Worm (Caenorhabditis elegans) whole organism, young adult: ENCODE results near the gene srw-87.

Experiments used
- B0019.2 ChIP-seq: fragments of 200-800 bp; sonication (Bioruptor generic); conservative IDR thresholded peaks from 2 replicates; pipeline ENCODE4 v1.3.6; 2022; ENCODE audit warnings: missing genetic modification reagents, missing genetic modification characterization, missing compliant biosample characterization
- F23B12.7 ChIP-seq: sonication (generic microtip); optimal IDR thresholded peaks from 2 replicates; lab custom pipeline; 2017; ENCODE audit warnings: missing genetic modification characterization, mild to moderate bottlenecking, missing compliant biosample characterization, antibody characterized with exemption, moderate library complexity; ENCODE audit not compliant: insufficient read depth
- F33H1.4 ChIP-seq: fragments of 200-800 bp; sonication (Bioruptor generic); IDR thresholded peaks from 2 replicates; pipeline ENCODE4 v1.3.6; 2022; ENCODE audit warnings: missing genetic modification reagents, missing genetic modification characterization, missing compliant biosample characterization
- F55B11.4 ChIP-seq: sonication (generic microtip); optimal IDR thresholded peaks from 2 replicates; lab custom pipeline; 2016; ENCODE audit warnings: missing compliant biosample characterization, missing genetic modification characterization, borderline replicate concordance; ENCODE audit not compliant: insufficient read depth
- F57A8.1 ChIP-seq: fragments of 200-800 bp; sonication (Bioruptor generic); optimal IDR thresholded peaks from 2 replicates; lab custom pipeline; 2018; ENCODE audit warnings: mild to moderate bottlenecking, missing genetic modification characterization, moderate library complexity, missing compliant biosample characterization
- K12H6.12 ChIP-seq: fragments of 200-800 bp; sonication (Bioruptor generic); optimal IDR thresholded peaks from 2 replicates; lab custom pipeline; 2018; ENCODE audit warnings: mild to moderate bottlenecking, missing genetic modification characterization, missing compliant biosample characterization
- Y53G8AR.9 ChIP-seq: fragments of 200-800 bp; sonication (Bioruptor generic); conservative IDR thresholded peaks from 2 replicates; pipeline ENCODE4 v1.3.6; 2022; ENCODE audit warnings: missing genetic modification reagents, missing genetic modification characterization, missing compliant biosample characterization
- Y56A3A.18 ChIP-seq: fragments of 200-800 bp; sonication (Bioruptor generic); IDR thresholded peaks from 2 replicates; pipeline ENCODE4 v1.3.6; 2022; ENCODE audit warnings: missing genetic modification reagents, missing genetic modification characterization, missing compliant biosample characterization
- ama-1 ChIP-seq, 3 experiments: fragments of 150-350 bp in 1 of 3; sonication (generic microtip) in 2 of 3; optimal IDR thresholded peaks; 2 replicates each; lab custom pipeline; 2014 to 2018; ENCODE audit warnings: missing biosample characterization in 2 of 3, missing genetic modification characterization in 2 of 3, missing genetic modification reagents in 2 of 3
- aptf-3 ChIP-seq: fragments of 200-800 bp; sonication (Bioruptor generic); IDR thresholded peaks from 2 replicates; pipeline ENCODE4 v1.3.6; 2022; ENCODE audit warnings: missing genetic modification characterization, missing compliant biosample characterization
- atf-7 ChIP-seq: sonication (generic microtip); optimal IDR thresholded peaks from 2 replicates; lab custom pipeline; 2017; ENCODE audit warnings: mild to moderate bottlenecking, missing genetic modification characterization, missing compliant biosample characterization
- attf-3 ChIP-seq: fragments of 200-800 bp; sonication (Bioruptor generic); conservative IDR thresholded peaks from 2 replicates; pipeline ENCODE4 v1.3.6; 2022; ENCODE audit warnings: missing genetic modification reagents, missing genetic modification characterization, missing compliant biosample characterization
- bed-2 ChIP-seq: fragments of 200-800 bp; sonication (Bioruptor generic); IDR thresholded peaks from 2 replicates; pipeline ENCODE4 v1.3.6; 2022; ENCODE audit warnings: missing genetic modification reagents, missing genetic modification characterization, missing compliant biosample characterization
- cebp-1 ChIP-seq, 2 experiments: fragments of 200-800 bp in 1 of 2; sonication (Bioruptor generic) in 1 of 2; sonication (generic microtip) in 1 of 2; IDR thresholded peaks in 1 of 2; optimal IDR thresholded peaks in 1 of 2; 2 replicates each; pipeline versions ENCODE4 v1.3.6 to Lab custom; 2017 to 2022; ENCODE audit warnings: missing compliant biosample characterization in 2 of 2, missing genetic modification characterization in 2 of 2, mild to moderate bottlenecking in 1 of 2, missing genetic modification reagents in 1 of 2, moderate library complexity in 1 of 2
- ceh-27 ChIP-seq: fragments of 200-800 bp; sonication (Bioruptor generic); optimal IDR thresholded peaks from 2 replicates; lab custom pipeline; 2018; ENCODE audit warnings: mild to moderate bottlenecking, missing genetic modification characterization, moderate library complexity, missing compliant biosample characterization
- die-1 ChIP-seq: sonication (generic microtip); optimal IDR thresholded peaks from 2 replicates; lab custom pipeline; 2016; ENCODE audit warnings: missing genotype, mild to moderate bottlenecking, missing genetic modification characterization, missing compliant biosample characterization
- dpff-1 ChIP-seq: sonication (generic microtip); optimal IDR thresholded peaks from 2 replicates; lab custom pipeline; 2017; ENCODE audit warnings: mild to moderate bottlenecking, missing genetic modification characterization, missing compliant biosample characterization
- efl-1 ChIP-seq: fragments of 150-350 bp; optimal IDR thresholded peaks from 2 replicates; lab custom pipeline; 2014; ENCODE audit warnings: missing biosample characterization, missing genetic modification reagents, missing genetic modification characterization
- egl-44 ChIP-seq: fragments of 200-800 bp; sonication (Bioruptor generic); IDR thresholded peaks from 2 replicates; pipeline ENCODE4 v1.3.6; 2022; ENCODE audit warnings: missing genetic modification reagents, missing genetic modification characterization, missing compliant biosample characterization
- him-1 ChIP-seq: sonication (generic microtip); optimal IDR thresholded peaks from 2 replicates; lab custom pipeline; 2016; ENCODE audit warnings: missing genotype, missing genetic modification reagents, missing genetic modification characterization, missing compliant biosample characterization
- hlh-12 ChIP-seq: sonication (generic microtip); optimal IDR thresholded peaks from 2 replicates; lab custom pipeline; 2016; ENCODE audit warnings: missing genetic modification characterization, missing compliant biosample characterization
- hmg-1.2 ChIP-seq: fragments of 200-800 bp; sonication (Bioruptor generic); IDR thresholded peaks from 2 replicates; pipeline ENCODE4 v1.3.6; 2022; ENCODE audit warnings: missing genetic modification reagents, missing genetic modification characterization, missing compliant biosample characterization
- lin-54 ChIP-seq: fragments of 200-800 bp; sonication (Bioruptor generic); optimal IDR thresholded peaks from 2 replicates; lab custom pipeline; 2018; ENCODE audit warnings: mild to moderate bottlenecking, missing genetic modification characterization, missing compliant biosample characterization
- lir-1 ChIP-seq: fragments of 200-800 bp; sonication (Bioruptor generic); conservative IDR thresholded peaks from 2 replicates; pipeline ENCODE4 v1.3.6; 2022; ENCODE audit warnings: missing genetic modification reagents, missing genetic modification characterization, missing compliant biosample characterization
- lsy-27 ChIP-seq: sonication (generic microtip); optimal IDR thresholded peaks from 2 replicates; lab custom pipeline; 2017; ENCODE audit warnings: missing genetic modification characterization, mild to moderate bottlenecking, missing compliant biosample characterization, antibody characterized with exemption, missing genotype, borderline replicate concordance; ENCODE audit not compliant: insufficient read depth
- madf-10 ChIP-seq: sonication (generic microtip); optimal IDR thresholded peaks from 2 replicates; lab custom pipeline; 2016; ENCODE audit warnings: mild to moderate bottlenecking, missing genetic modification characterization, missing compliant biosample characterization
- madf-3 ChIP-seq: fragments of 200-800 bp; sonication (Bioruptor generic); IDR thresholded peaks from 2 replicates; pipeline ENCODE4 v1.3.6; 2022; ENCODE audit warnings: missing genetic modification reagents, missing genetic modification characterization, missing compliant biosample characterization
- madf-8 ChIP-seq: fragments of 200-800 bp; sonication (Bioruptor generic); conservative IDR thresholded peaks from 2 replicates; pipeline ENCODE4 v1.3.6; 2022; ENCODE audit warnings: missing genetic modification reagents, missing genetic modification characterization, missing compliant biosample characterization
- mcd-1 ChIP-seq: fragments of 200-800 bp; sonication (Bioruptor generic); IDR thresholded peaks from 2 replicates; pipeline ENCODE4 v1.3.6; 2022; ENCODE audit warnings: missing genetic modification reagents, missing genetic modification characterization, missing compliant biosample characterization
- mxl-1 ChIP-seq: sonication (generic microtip); optimal IDR thresholded peaks from 2 replicates; lab custom pipeline; 2016; ENCODE audit warnings: missing genetic modification characterization, missing compliant biosample characterization
- nfya-1 ChIP-seq: sonication (generic microtip); optimal IDR thresholded peaks from 2 replicates; lab custom pipeline; 2017; ENCODE audit warnings: antibody characterized with exemption, missing compliant biosample characterization, missing genetic modification characterization, borderline replicate concordance; ENCODE audit not compliant: insufficient read depth
- nhr-120 ChIP-seq: fragments of 200-800 bp; sonication (Bioruptor generic); IDR thresholded peaks from 2 replicates; pipeline ENCODE4 v1.3.6; 2022; ENCODE audit warnings: missing genetic modification characterization, missing compliant biosample characterization
- nhr-179 ChIP-seq: sonication (generic microtip); optimal IDR thresholded peaks from 2 replicates; lab custom pipeline; 2016; ENCODE audit warnings: mild to moderate bottlenecking, missing genetic modification characterization, missing compliant biosample characterization
- pbrm-1 ChIP-seq: fragments of 200-800 bp; sonication (Bioruptor generic); IDR thresholded peaks from 2 replicates; pipeline ENCODE4 v1.3.6; 2022; ENCODE audit warnings: missing genetic modification reagents, missing genetic modification characterization, missing compliant biosample characterization
- rec-8 ChIP-seq, 2 experiments: sonication (generic microtip); optimal IDR thresholded peaks; 2 replicates each; lab custom pipeline; 2016; ENCODE audit warnings: mild to moderate bottlenecking in 2 of 2, missing genetic modification characterization in 2 of 2, missing genetic modification reagents in 2 of 2, missing genotype in 2 of 2, missing biosample characterization in 1 of 2, missing compliant biosample characterization in 1 of 2, moderate library complexity in 1 of 2
- sptf-2 ChIP-seq: fragments of 200-800 bp; sonication (Bioruptor generic); optimal IDR thresholded peaks from 2 replicates; lab custom pipeline; 2018; ENCODE audit warnings: mild to moderate bottlenecking, missing genetic modification characterization, missing compliant biosample characterization
- tlf-1 ChIP-seq: fragments of 200-800 bp; sonication (Bioruptor generic); optimal IDR thresholded peaks from 2 replicates; lab custom pipeline; 2018; ENCODE audit warnings: mild to moderate bottlenecking, missing genetic modification characterization, missing compliant biosample characterization
- xnd-1 ChIP-seq: sonication (generic microtip); optimal IDR thresholded peaks from 2 replicates; lab custom pipeline; 2016; ENCODE audit warnings: missing genotype, missing genetic modification reagents, missing genetic modification characterization, missing compliant biosample characterization
- zim-3 ChIP-seq: sonication (generic microtip); optimal IDR thresholded peaks from 2 replicates; lab custom pipeline; 2017; ENCODE audit warnings: mild to moderate bottlenecking, missing genetic modification characterization, moderate library complexity, missing compliant biosample characterization
- ztf-22 ChIP-seq: fragments of 200-800 bp; sonication (Bioruptor generic); optimal IDR thresholded peaks from 2 replicates; lab custom pipeline; 2018; ENCODE audit warnings: mild to moderate bottlenecking, missing genetic modification characterization, moderate library complexity, missing compliant biosample characterization
- ztf-25 ChIP-seq: fragments of 200-800 bp; sonication (Bioruptor generic); IDR thresholded peaks from 2 replicates; pipeline ENCODE4 v1.3.6; 2022; ENCODE audit warnings: missing genetic modification reagents, missing genetic modification characterization, missing compliant biosample characterization
- ztf-3 ChIP-seq: fragments of 200-800 bp; sonication (Bioruptor generic); optimal IDR thresholded peaks from 2 replicates; lab custom pipeline; 2018; ENCODE audit warnings: mild to moderate bottlenecking, missing genetic modification characterization, missing compliant biosample characterization
- ztf-6 ChIP-seq: fragments of 200-800 bp; sonication (Bioruptor generic); IDR thresholded peaks from 2 replicates; pipeline ENCODE4 v1.3.6; 2022; ENCODE audit warnings: missing genetic modification reagents, missing genetic modification characterization, missing compliant biosample characterization

srw-87 gene

DNA sequence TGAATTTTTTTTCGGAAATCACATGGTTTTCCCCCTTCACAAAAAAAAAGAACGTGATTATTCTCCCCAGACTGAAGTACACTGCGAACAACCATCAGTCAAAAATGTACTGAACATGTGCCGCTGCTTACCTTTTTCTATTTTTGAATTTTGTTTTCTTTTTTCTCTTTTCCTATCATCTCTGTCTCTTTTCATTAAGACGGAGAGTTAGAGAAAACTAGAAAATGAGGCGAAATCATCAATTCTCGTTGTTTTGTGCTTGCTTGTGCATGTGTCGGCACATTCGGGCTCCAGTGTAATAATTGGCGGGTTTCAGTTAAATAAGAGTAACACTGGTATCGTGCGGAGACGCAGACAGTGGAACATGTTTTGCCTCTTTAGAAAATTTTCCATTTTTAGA, 15.9 kb downstream of the srw-87 start (continued):
- TF ChIP-seq madf-8 (GFP tag; lab: Robert Waterston, UW): no peak
- 0 out of 2 replicates have a peak, but pooled peaks have one; percentile 32 for TF ChIP-seq pbrm-1
- TF ChIP-seq attf-3: no peak
- no peak for TF ChIP-seq ama-1 (optimal IDR thresholded peaks at IDR 0.05; lab: Kevin White, UChicago)
- no peak for TF ChIP-seq ama-1 (GFP tag; optimal IDR thresholded peaks at IDR 0.05; lab: Kevin White, UChicago)
- TF ChIP-seq atf-7 (tag; lab: Kevin White, UChicago): peak; percentile 1
- TF ChIP-seq dpff-1: no peak

DNA sequence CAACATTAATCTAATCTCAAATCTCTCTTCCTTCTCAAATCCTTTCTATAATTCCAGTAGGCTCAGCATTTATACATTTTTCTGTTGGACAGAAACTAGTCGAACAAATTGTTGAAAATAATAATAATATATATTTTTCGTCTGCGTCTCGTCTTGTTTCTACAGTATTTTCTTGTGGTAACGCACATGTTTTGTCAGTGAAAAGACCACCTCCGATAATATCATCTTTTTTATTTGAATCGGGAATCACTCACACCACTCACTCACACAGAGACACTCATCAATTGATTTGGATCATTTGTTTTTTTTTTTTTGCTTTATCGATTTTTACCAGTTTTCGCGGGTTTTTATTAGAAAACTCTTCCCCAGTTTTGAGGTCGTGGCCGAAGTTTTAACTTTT, 18.2 kb downstream of the srw-87 start:
- TF ChIP-seq cebp-1 (GFP tag; IDR thresholded peaks at IDR 0.05; lab: Robert Waterston, UW) (no peak), cebp-1 (tag; optimal IDR thresholded peaks at IDR 0.05; lab: Kevin White, UChicago) (no peak), hmg-1.2 (GFP tag; lab: Robert Waterston, UW) (peak; percentile 35; the same call in 1 of the 2 replicates)

DNA sequence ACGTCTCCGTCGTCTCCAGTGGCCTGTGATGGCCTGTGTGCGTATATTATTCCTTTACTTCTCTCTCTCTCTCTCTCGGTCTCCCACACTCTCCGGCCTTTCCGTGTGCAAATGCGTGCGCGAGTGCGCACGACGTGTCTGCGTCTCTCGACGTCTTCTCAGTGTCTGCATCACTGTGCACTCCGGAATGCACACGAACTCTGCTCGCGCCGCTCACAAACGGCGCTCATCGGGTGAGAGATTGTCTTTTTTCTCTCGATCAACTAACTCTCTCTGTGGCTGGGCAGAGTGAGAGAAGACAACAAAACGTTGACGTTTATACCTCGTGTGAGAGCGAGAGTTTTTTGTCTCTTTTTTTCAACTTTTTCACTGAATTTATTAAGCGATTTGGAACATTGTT, 19.5 kb downstream of the srw-87 start:
- TF ChIP-seq nfya-1 (tag; lab: Kevin White, UChicago): no peak
- no peak for TF ChIP-seq F55B11.4 (tag; lab: Kevin White, UChicago)
- peak; percentile 72 for TF ChIP-seq lin-54
- TF ChIP-seq hlh-12 (tag; lab: Kevin White, UChicago): no peak
- no peak for TF ChIP-seq rec-8 (tag; optimal IDR thresholded peaks at IDR 0.05; lab: Kevin White, UChicago)
- TF ChIP-seq lsy-27 (tag; lab: Kevin White, UChicago): no peak
- peak; percentile 23 for TF ChIP-seq ztf-3 (GFP tag; lab: Kevin White, UChicago)
- TF ChIP-seq madf-10: peak; percentile 81
- TF ChIP-seq lir-1 (GFP tag; lab: Robert Waterston, UW): peak; percentile 84
- no peak for TF ChIP-seq nhr-179 (tag; lab: Kevin White, UChicago)
- no peak for TF ChIP-seq F57A8.1 (GFP tag; lab: Kevin White, UChicago)
- no peak for TF ChIP-seq xnd-1 (tag; lab: Kevin White, UChicago)
- no peak for TF ChIP-seq F23B12.7 (tag; lab: Kevin White, UChicago)
- no peak for TF ChIP-seq B0019.2 (GFP tag; lab: Robert Waterston, UW)
- TF ChIP-seq Y53G8AR.9: peak; percentile 81
- 0 out of 2 replicates have a peak, but pooled peaks have one; percentile 36 for TF ChIP-seq bed-2
- no peak for TF ChIP-seq nhr-120
- no peak for TF ChIP-seq aptf-3 (GFP tag; lab: Robert Waterston, UW)
- peak; percentile 53 for TF ChIP-seq die-1 (tag; lab: Kevin White, UChicago)
- peak; percentile 84 for TF ChIP-seq ztf-22 (GFP tag; lab: Kevin White, UChicago)
- TF ChIP-seq ztf-25 (GFP tag; lab: Robert Waterston, UW): no peak
- no peak for TF ChIP-seq him-1 (tag; lab: Kevin White, UChicago)
- 0 out of 2 replicates have a peak, but pooled peaks have one; percentile 23 for TF ChIP-seq madf-3
- peak; percentile 87; the same call in 1 of the 2 replicates for TF ChIP-seq egl-44 (GFP tag; lab: Robert Waterston, UW)
- peak; percentile 85 for TF ChIP-seq mcd-1 (GFP tag; lab: Robert Waterston, UW)
- TF ChIP-seq K12H6.12: peak; percentile 86
- TF ChIP-seq F33H1.4 (GFP tag; lab: Robert Waterston, UW): no peak; the same call in 1 of the 2 replicates
- TF ChIP-seq mxl-1 (tag; lab: Kevin White, UChicago): no peak
- no peak for TF ChIP-seq efl-1 (GFP tag; lab: Kevin White, UChicago)
- TF ChIP-seq ama-1 (optimal IDR thresholded peaks at IDR 0.05; lab: Kevin White, UChicago): no peak
- no peak for TF ChIP-seq ama-1 (GFP tag; optimal IDR thresholded peaks at IDR 0.05; lab: Kevin White, UChicago)
- TF ChIP-seq tlf-1 (GFP tag; lab: Kevin White, UChicago): peak; percentile 78
- peak; percentile 86 for TF ChIP-seq Y56A3A.18 (GFP tag; lab: Robert Waterston, UW)
- TF ChIP-seq attf-3: peak; percentile 45; the same call in 1 of the 2 replicates
- TF ChIP-seq ceh-27 (GFP tag; lab: Kevin White, UChicago): peak; percentile 82
- TF ChIP-seq zim-3 (tag; lab: Kevin White, UChicago): peak; percentile 58
- TF ChIP-seq ztf-6 (GFP tag; lab: Robert Waterston, UW): 0 out of 2 replicates have a peak, but pooled peaks have one; percentile 12
- no peak for TF ChIP-seq madf-8 (GFP tag; lab: Robert Waterston, UW)
- peak; percentile 41 for TF ChIP-seq sptf-2
